Worm (Caenorhabditis elegans) whole organism, L1 larva: ENCODE measurements around the gene ugt-47.

Experiments used
- mdl-1 ChIP-seq, 2 experiments: fragments of 150-350 bp; optimal IDR thresholded peaks; 2 replicates each; lab custom pipeline; 2014 to 2017; ENCODE audit warnings: missing biosample characterization in 2 of 2, missing genetic modification characterization in 2 of 2, inconsistent platforms in 1 of 2
- nhr-12 ChIP-seq: sonication (generic microtip); optimal IDR thresholded peaks from 2 replicates; lab custom pipeline; 2017; ENCODE audit warnings: missing biosample characterization, missing genetic modification characterization
- nhr-76 ChIP-seq: sonication (generic microtip); optimal IDR thresholded peaks from 2 replicates; lab custom pipeline; 2017; ENCODE audit warnings: missing biosample characterization, missing genetic modification characterization
- skn-1 ChIP-seq: fragments of 150-350 bp; optimal IDR thresholded peaks from 2 replicates; lab custom pipeline; 2014; ENCODE audit warnings: missing biosample characterization, missing genetic modification characterization
- tbx-2 ChIP-seq: sonication (generic microtip); optimal IDR thresholded peaks from 2 replicates; lab custom pipeline; 2016; ENCODE audit warnings: missing genetic modification characterization, missing compliant biosample characterization
- ztf-4 ChIP-seq: fragments of 150-350 bp; optimal IDR thresholded peaks from 2 replicates; lab custom pipeline; 2014; ENCODE audit warnings: missing biosample characterization, missing genetic modification characterization

- TF ChIP-seq nhr-76: no peak
- TF ChIP-seq skn-1 (tag; lab: Kevin White, UChicago): no peak
- TF ChIP-seq nhr-12 (tag; lab: Kevin White, UChicago): no peak
- TF ChIP-seq ztf-4: peak; percentile 15
- no peak for TF ChIP-seq mdl-1 (tag; optimal IDR thresholded peaks at IDR 0.05; lab: Kevin White, UChicago)
- TF ChIP-seq tbx-2 (tag; lab: Kevin White, UChicago): no peak
Observed at ce11 chrV:10146787-10147186, 48.4 kb upstream of the ugt-47 start.
